Fruit fly (Drosophila melanogaster) S2 (cell line): Measurements from ENCODE around the gene CG7518.

ENCODE experiments used
- CG8478 ChIP-seq: fragments of >200 bp; optimal IDR thresholded peaks from 2 replicates; lab custom pipeline; 2018
- CTCF ChIP-seq, 2 experiments: fragments of >200 bp; optimal IDR thresholded peaks; 2 replicates each; lab custom pipeline; 2018

DNA sequence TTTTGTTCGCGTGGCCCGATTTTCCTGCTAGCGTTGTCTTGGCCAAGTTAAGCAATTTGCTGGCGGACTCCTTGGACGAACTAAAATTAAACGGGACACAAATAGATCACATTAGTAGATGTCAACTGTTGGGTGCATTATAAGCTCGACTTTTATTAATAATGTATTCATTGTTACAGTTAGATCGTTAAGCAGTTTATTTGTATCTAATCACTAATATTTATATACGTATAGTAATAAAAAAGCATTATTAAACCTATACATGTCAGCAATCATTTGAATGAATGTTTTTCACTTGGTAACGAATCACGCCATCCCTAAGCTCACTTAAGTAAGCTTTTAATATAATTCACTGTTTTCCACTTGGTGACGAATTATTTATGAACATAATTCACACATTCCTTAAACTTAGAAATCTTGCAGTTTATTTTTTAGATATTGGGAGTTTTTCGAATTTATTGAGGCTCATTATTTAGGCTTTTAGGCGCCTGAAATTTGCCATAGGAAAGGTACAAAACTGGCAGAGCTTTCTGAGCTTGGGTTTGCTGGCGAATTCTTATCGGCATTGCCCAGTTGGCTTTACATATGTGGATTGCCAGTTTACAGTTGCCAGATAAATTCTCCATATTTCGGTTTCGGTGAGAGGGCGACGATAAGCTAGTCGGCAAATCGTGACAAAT lies 20.4 kb upstream of the CG7518 start, which contains the start of the genes CG7381 and CG7091:
- TF ChIP-seq CTCF (optimal IDR thresholded peaks at IDR 0.05; lab: Kevin White, UChicago) (no peak), CG8478 (no peak)
